Fruit fly (Drosophila melanogaster) whole organism, pupa: ENCODE results near the gene fwe.

ENCODE experiments used
- CG10348 ChIP-seq: fragments of 200-800 bp; sonication (Bioruptor generic); IDR thresholded peaks from 2 replicates; pipeline ENCODE4 v1.3.6; 2022; ENCODE audit warnings: missing biosample characterization, missing genetic modification characterization
- CG12605 ChIP-seq: fragments of 200-800 bp; sonication (Bioruptor generic); IDR thresholded peaks from 2 replicates; pipeline ENCODE4 v1.3.6; 2022; ENCODE audit warnings: missing biosample characterization, missing genetic modification characterization
- CG13204 ChIP-seq: fragments of 200-800 bp; sonication (Bioruptor generic); optimal IDR thresholded peaks from 2 replicates; lab custom pipeline; 2018; ENCODE audit warnings: missing biosample characterization, mild to moderate bottlenecking, missing genetic modification characterization, moderate library complexity
- CG14655 ChIP-seq: fragments of 200-800 bp; sonication (Bioruptor generic); optimal IDR thresholded peaks from 3 replicates; lab custom pipeline; 2017; ENCODE audit warnings: mild to moderate bottlenecking, missing biosample characterization, missing genetic modification reagents, missing genetic modification characterization
- CG15710 ChIP-seq: fragments of 200-800 bp; sonication (Bioruptor generic); optimal IDR thresholded peaks from 2 replicates; lab custom pipeline; 2018; ENCODE audit warnings: missing biosample characterization, mild to moderate bottlenecking, missing genetic modification characterization, moderate library complexity
- CG17806 ChIP-seq: fragments of 200-800 bp; sonication (Bioruptor generic); optimal IDR thresholded peaks from 2 replicates; lab custom pipeline; 2018; ENCODE audit warnings: missing biosample characterization, mild to moderate bottlenecking, missing genetic modification characterization, moderate library complexity
- CG32121 ChIP-seq: fragments of 200-800 bp; sonication (Bioruptor generic); IDR thresholded peaks from 2 replicates; pipeline ENCODE4 v1.3.6; 2022; ENCODE audit warnings: missing biosample characterization, missing genetic modification characterization
- CG34367 ChIP-seq: fragments of 200-800 bp; sonication (Bioruptor generic); optimal IDR thresholded peaks from 2 replicates; lab custom pipeline; 2018; ENCODE audit warnings: missing biosample characterization, mild to moderate bottlenecking, missing genetic modification characterization
- CG4496 ChIP-seq: fragments of 200-800 bp; sonication (Bioruptor generic); IDR thresholded peaks from 3 replicates; pipeline ENCODE4 v1.3.6; 2022; ENCODE audit warnings: missing biosample characterization, missing genetic modification characterization
- CG8159 ChIP-seq: fragments of 200-800 bp; sonication (Bioruptor generic); optimal IDR thresholded peaks from 3 replicates; lab custom pipeline; 2018; ENCODE audit warnings: missing biosample characterization, mild to moderate bottlenecking, missing genetic modification characterization, moderate library complexity
- CG8301 ChIP-seq: fragments of 200-800 bp; sonication (Bioruptor generic); optimal IDR thresholded peaks from 2 replicates; lab custom pipeline; 2018; ENCODE audit warnings: missing biosample characterization, mild to moderate bottlenecking, missing genetic modification characterization
- CG9948 ChIP-seq: fragments of 200-800 bp; sonication (Bioruptor generic); optimal IDR thresholded peaks from 2 replicates; lab custom pipeline; 2018; ENCODE audit warnings: missing biosample characterization, mild to moderate bottlenecking, missing genetic modification characterization, moderate library complexity
- D1 ChIP-seq: fragments of 200-800 bp; sonication (Bioruptor generic); optimal IDR thresholded peaks from 2 replicates; lab custom pipeline; 2018; ENCODE audit warnings: missing biosample characterization, mild to moderate bottlenecking, missing genetic modification characterization, moderate library complexity
- EcR ChIP-seq: fragments of 200-800 bp; sonication (Bioruptor generic); optimal IDR thresholded peaks from 3 replicates; lab custom pipeline; 2019; ENCODE audit warnings: missing biosample characterization, missing genetic modification characterization, mild to moderate bottlenecking, moderate library complexity, missing genetic modification reagents
- Ets98B ChIP-seq: fragments of 200-800 bp; sonication (Bioruptor generic); IDR thresholded peaks from 2 replicates; pipeline ENCODE4 v1.3.6; 2022; ENCODE audit warnings: missing biosample characterization, missing genetic modification characterization
- Pif1A ChIP-seq: fragments of 200-800 bp; sonication (Bioruptor generic); optimal IDR thresholded peaks from 3 replicates; lab custom pipeline; 2016; ENCODE audit warnings: missing biosample characterization, missing genetic modification characterization
- Pif1B ChIP-seq: fragments of 200-800 bp; sonication (Bioruptor generic); optimal IDR thresholded peaks from 3 replicates; lab custom pipeline; 2016; ENCODE audit warnings: missing biosample characterization, missing genetic modification characterization
- Snoo ChIP-seq: fragments of 200-800 bp; sonication (Bioruptor generic); optimal IDR thresholded peaks from 3 replicates; lab custom pipeline; 2017; ENCODE audit warnings: missing biosample characterization, mild to moderate bottlenecking, missing genetic modification characterization, inconsistent platforms
- fd96Ca ChIP-seq: fragments of 200-800 bp; sonication (Bioruptor generic); IDR thresholded peaks from 3 replicates; pipeline ENCODE4 v1.3.6; 2022; ENCODE audit warnings: missing biosample characterization, missing genetic modification characterization
- gl ChIP-seq: fragments of 200-800 bp; sonication (Bioruptor generic); optimal IDR thresholded peaks from 2 replicates; lab custom pipeline; 2018; ENCODE audit warnings: missing biosample characterization, mild to moderate bottlenecking, missing genetic modification characterization
- rn ChIP-seq: fragments of 200-800 bp; sonication (Bioruptor generic); IDR thresholded peaks from 2 replicates; pipeline ENCODE4 v1.3.6; 2022; ENCODE audit warnings: missing biosample characterization, missing genetic modification characterization

Gene fwe

DNA sequence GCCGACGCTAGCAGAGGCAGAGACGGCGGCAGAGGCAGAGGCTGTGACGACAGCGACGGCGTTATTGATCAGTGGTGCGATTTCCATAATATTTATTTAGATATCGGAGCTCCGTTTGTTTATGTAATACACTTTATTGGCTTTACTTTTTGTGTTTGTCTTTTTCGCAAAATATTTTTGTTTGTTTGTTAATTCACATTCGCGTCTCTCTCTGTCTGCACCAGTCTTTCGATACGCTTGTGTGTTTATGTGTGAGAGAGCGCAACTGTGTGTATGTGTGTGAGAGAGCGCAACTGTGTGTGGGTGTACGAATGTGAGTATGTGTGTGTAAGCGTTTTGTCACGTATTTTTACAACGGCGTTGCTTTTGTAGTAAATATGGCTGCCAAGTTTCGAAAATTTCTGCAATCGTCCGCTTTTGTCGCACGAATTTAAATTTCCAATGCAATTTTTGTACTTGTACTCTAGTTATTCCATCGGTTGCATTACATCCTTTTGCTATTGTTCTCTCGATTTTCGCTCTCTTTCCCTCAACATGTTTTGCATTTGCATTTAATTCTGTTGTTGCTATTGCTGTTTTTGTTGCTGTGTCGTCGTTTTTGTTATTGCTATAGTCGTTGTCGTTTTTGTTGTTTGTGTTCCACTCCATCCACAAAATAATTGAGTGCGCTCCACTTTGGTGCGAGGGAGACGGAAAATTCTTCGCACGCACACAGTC lies 9.4 kb upstream of the fwe start:
- no peak for TF ChIP-seq rn (GFP tag; lab: Robert Waterston, UW)
- TF ChIP-seq CG8159 (tag; lab: Kevin White, UChicago) = peak; percentile 12
- peak; percentile 17; the same call in 1 of the 3 replicates for TF ChIP-seq fd96Ca (GFP tag; lab: Robert Waterston, UW)
- peak; percentile 55 for TF ChIP-seq EcR (GFP tag; lab: Kevin White, UChicago)
- peak; percentile 14 for TF ChIP-seq CG14655
- TF ChIP-seq CG9948 (tag; lab: Kevin White, UChicago) = no peak
- peak; percentile 45 for TF ChIP-seq Snoo
- TF ChIP-seq gl (tag; lab: Kevin White, UChicago) = no peak
- TF ChIP-seq Pif1A (GFP tag; lab: Kevin White, UChicago) = peak; percentile 62
- TF ChIP-seq CG32121 (GFP tag; lab: Robert Waterston, UW) = peak; percentile 78
- peak; percentile 38 for TF ChIP-seq Pif1B
- no peak for TF ChIP-seq CG10348 (GFP tag; lab: Robert Waterston, UW)
- TF ChIP-seq CG15710 = no peak
- TF ChIP-seq Ets98B (GFP tag; lab: Robert Waterston, UW) = peak; percentile 77
- no peak for TF ChIP-seq D1 (tag; lab: Kevin White, UChicago)
- no peak for TF ChIP-seq CG34367 (tag; lab: Kevin White, UChicago)
- peak; percentile 62; the same call in 2 of the 3 replicates for TF ChIP-seq CG4496 (GFP tag; lab: Robert Waterston, UW)
- TF ChIP-seq CG8301 (tag; lab: Kevin White, UChicago) = no peak
- TF ChIP-seq CG12605 (GFP tag; lab: Robert Waterston, UW) = peak; percentile 74
- TF ChIP-seq CG13204 (GFP tag; lab: Kevin White, UChicago) = no peak
- no peak for TF ChIP-seq CG17806

DNA sequence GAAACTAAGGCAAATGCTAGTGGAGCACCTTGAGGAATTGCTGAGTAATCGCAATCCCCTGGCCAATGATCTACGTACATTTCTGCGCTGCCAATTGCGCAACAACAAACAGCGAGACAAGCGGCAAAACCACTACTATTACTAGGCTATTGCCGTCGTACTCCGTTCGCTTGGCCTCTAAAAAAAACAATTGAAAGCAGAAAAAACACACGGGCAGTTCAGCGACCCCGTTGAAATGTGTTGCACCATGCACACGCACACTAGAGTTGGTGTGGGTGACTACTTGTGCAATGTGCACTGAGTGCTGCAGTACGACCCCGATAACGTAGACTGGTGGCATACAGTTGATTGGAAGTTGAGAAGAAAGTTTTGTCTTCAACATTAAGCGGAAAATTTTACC lies 8.3 kb upstream of the fwe start:
- TF ChIP-seq CG4496 (GFP tag; lab: Robert Waterston, UW) (peak; percentile 85), CG32121 (GFP tag; lab: Robert Waterston, UW) (peak; percentile 77), Ets98B (GFP tag; lab: Robert Waterston, UW) (peak; percentile 70), fd96Ca (GFP tag; lab: Robert Waterston, UW) (peak; percentile 50; the same call in 2 of the 3 replicates), CG14655 (peak; percentile 35), CG9948 (tag; lab: Kevin White, UChicago) (no peak), EcR (GFP tag; lab: Kevin White, UChicago) (peak; percentile 98), gl (tag; lab: Kevin White, UChicago) (no peak), CG8301 (tag; lab: Kevin White, UChicago) (peak; percentile 13), rn (GFP tag; lab: Robert Waterston, UW) (no peak), CG12605 (GFP tag; lab: Robert Waterston, UW) (peak; percentile 52; the same call in 1 of the 2 replicates)

DNA sequence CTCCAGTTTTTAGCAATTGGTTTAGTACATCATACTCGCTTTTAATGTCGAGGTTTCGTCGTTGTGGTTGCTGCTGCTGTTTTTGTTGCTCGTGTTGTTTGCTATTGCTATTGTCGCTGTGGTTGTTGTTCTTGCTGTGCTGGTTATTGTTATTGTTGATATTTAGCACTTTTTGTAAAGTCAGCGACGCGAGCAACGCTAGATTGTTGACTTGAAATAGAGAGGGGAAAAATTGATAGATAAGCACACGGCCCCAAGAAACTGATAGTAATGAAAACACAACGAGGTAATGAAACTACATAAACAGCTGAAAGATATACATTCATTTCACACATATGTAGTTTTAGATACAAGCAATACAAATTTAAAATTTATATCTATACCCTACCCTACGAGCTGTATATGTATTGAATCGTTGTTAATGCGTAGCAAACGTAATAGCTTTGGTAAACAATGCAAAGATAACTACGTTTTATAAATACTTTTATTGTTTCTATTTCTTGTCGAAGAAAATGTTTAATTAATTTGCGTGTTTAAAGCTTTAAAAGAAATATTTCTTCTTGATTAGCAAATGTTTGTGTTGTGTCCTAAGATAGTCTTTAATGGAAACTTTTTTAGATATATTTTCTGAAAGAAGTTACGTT lies 7.7 kb upstream of the fwe start:
- no peak for TF ChIP-seq D1 (tag; lab: Kevin White, UChicago)
- TF ChIP-seq CG12605 (GFP tag; lab: Robert Waterston, UW) = peak; percentile 10; the same call in 1 of the 2 replicates
- TF ChIP-seq CG10348 (GFP tag; lab: Robert Waterston, UW) = no peak
- no peak for TF ChIP-seq CG8159 (tag; lab: Kevin White, UChicago)
- TF ChIP-seq Ets98B (GFP tag; lab: Robert Waterston, UW) = no peak
- no peak for TF ChIP-seq CG34367 (tag; lab: Kevin White, UChicago)
- TF ChIP-seq CG13204 (GFP tag; lab: Kevin White, UChicago) = no peak
- no peak for TF ChIP-seq Pif1B
- peak; percentile 59; the same call in 1 of the 3 replicates for TF ChIP-seq CG4496 (GFP tag; lab: Robert Waterston, UW)
- no peak for TF ChIP-seq CG15710
- no peak for TF ChIP-seq rn (GFP tag; lab: Robert Waterston, UW)
- TF ChIP-seq Snoo = no peak
- no peak for TF ChIP-seq gl (tag; lab: Kevin White, UChicago)
- TF ChIP-seq, all 21 proteins: peak for 2

DNA sequence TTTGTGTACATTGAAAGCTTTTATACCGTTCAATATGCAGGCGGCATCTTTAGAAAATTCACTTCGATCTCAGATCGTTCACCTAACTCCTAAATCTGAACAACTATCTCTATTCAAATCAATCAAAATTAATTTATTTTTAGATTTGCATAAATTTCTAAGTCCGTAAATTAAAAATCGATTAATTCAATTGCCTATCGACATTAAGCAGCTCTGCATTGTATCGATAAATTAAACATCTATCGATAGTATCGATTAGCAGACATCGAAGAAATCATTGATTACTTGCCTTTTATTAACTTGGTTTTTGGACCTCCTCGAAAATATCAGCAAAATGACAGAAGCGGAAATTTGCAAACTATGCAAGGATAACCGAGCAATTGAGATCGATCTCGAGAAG lies 504 bp upstream of the fwe start, which contains the start of gene CkIIalpha-i1:
CkIIalpha-i1 (plus strand) TSS at position 266 of the 400 bp plus-strand sequence.
- TF ChIP-seq CG34367 (tag; lab: Kevin White, UChicago) (no peak), CG17806 (no peak), CG8301 (tag; lab: Kevin White, UChicago) (no peak), Snoo (no peak)

DNA sequence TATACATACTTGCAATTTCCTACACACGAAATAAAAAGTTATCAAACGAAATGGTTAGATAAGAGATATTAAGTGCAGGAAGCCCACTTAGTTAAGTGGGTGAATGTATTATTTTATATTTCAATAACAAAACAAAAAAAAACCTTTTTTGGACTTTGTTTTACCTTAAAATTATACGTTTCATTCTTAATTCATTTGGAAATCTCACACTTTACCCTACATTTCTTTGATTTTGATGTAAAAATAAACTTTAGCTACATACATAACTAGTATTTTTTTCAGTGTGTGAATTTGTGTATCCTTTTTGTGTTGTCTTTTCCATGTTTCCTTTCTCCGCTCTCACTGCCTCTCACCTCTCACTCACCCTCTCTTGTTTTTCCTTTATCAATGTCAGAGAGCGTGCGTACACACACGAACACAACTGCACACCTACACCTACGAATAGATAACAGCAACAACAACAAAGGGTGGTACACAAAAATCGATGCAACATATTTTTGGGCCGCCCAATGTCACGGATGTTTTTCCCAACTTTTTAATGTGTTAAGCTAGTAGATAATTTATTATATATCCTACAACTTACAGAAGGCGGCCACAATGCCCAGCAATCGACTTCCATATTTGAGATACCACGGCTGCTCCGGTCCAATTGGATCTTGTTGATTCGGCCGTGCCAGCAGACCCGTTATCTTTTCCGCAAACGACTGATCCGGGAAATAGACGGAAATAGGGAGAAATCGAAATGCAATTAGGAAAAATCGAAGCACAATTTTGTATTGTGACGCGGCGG lies 662 bp downstream of the fwe start:
- peak; percentile 64 for TF ChIP-seq rn (GFP tag; lab: Robert Waterston, UW)
- TF ChIP-seq gl (tag; lab: Kevin White, UChicago) = peak; percentile 65
- no peak for TF ChIP-seq CG10348 (GFP tag; lab: Robert Waterston, UW)
- peak; percentile 93 for TF ChIP-seq CG8301 (tag; lab: Kevin White, UChicago)
- no peak for TF ChIP-seq fd96Ca (GFP tag; lab: Robert Waterston, UW)
- TF ChIP-seq CG17806 = peak; percentile 95
- peak; percentile 85 for TF ChIP-seq Pif1B
- peak; percentile 90 for TF ChIP-seq Snoo
- TF ChIP-seq CG9948 (tag; lab: Kevin White, UChicago) = peak; percentile 96
- TF ChIP-seq Pif1A (GFP tag; lab: Kevin White, UChicago) = peak; percentile 85
- peak; percentile 91 for TF ChIP-seq CG34367 (tag; lab: Kevin White, UChicago)
- TF ChIP-seq CG32121 (GFP tag; lab: Robert Waterston, UW) = peak; percentile 86
- TF ChIP-seq CG12605 (GFP tag; lab: Robert Waterston, UW) = peak; percentile 75
- peak; percentile 81 for TF ChIP-seq Ets98B (GFP tag; lab: Robert Waterston, UW)
- peak; percentile 30 for TF ChIP-seq EcR (GFP tag; lab: Kevin White, UChicago)
- peak; percentile 94 for TF ChIP-seq CG14655
- TF ChIP-seq CG8159 (tag; lab: Kevin White, UChicago) = peak; percentile 95
- no peak for TF ChIP-seq CG13204 (GFP tag; lab: Kevin White, UChicago)
- TF ChIP-seq D1 (tag; lab: Kevin White, UChicago) = peak; percentile 95
- peak; percentile 91 for TF ChIP-seq CG15710
- TF ChIP-seq CG4496 (GFP tag; lab: Robert Waterston, UW) = no peak; the same call in 2 of the 3 replicates
